Fruit fly (Drosophila melanogaster): ENCODE data around the gene CG15443.

The CG15443 gene

dm6 chr2L:4448582-4449016 is 14.6 kb downstream of the CG15443 start, which contains the start of gene MFS18 (continued):
- TF ChIP-seq luna (GFP tag; optimal IDR thresholded peaks at IDR 0.05): peak; percentile 73
- no peak for TF ChIP-seq CG17568 (GFP tag; optimal IDR thresholded peaks at IDR 0.05)
- TF ChIP-seq fd3F (GFP tag; optimal IDR thresholded peaks at IDR 0.05): peak; percentile 89
- TF ChIP-seq CG9797 (GFP tag; optimal IDR thresholded peaks at IDR 0.05): peak; percentile 64
- peak; percentile 97 for TF ChIP-seq Sox100B (GFP tag; optimal IDR thresholded peaks at IDR 0.05)
- peak; percentile 59 for TF ChIP-seq CG16813 (GFP tag; IDR thresholded peaks at IDR 0.05; ENCODE audit: partially characterized antibody)
- peak; percentile 95 for TF ChIP-seq CG13894 (tag; optimal IDR thresholded peaks at IDR 0.05)
- TF ChIP-seq MESR4 (GFP tag; optimal IDR thresholded peaks at IDR 0.05): peak; percentile 74
- peak; percentile 66 for TF ChIP-seq NC2α (GFP tag; optimal IDR thresholded peaks at IDR 0.05)
- peak; percentile 31 for TF ChIP-seq CG12236 (GFP tag; optimal IDR thresholded peaks at IDR 0.05)
- peak; percentile 34 for TF ChIP-seq CG17912 (GFP tag; optimal IDR thresholded peaks at IDR 0.05)
- TF ChIP-seq ssp (GFP tag; IDR thresholded peaks at IDR 0.05): peak; percentile 95
- TF ChIP-seq CG15514 (GFP tag; optimal IDR thresholded peaks at IDR 0.05): peak; percentile 94
- TF ChIP-seq Hand (GFP tag; optimal IDR thresholded peaks at IDR 0.05): peak; percentile 89
- TF ChIP-seq prd (optimal IDR thresholded peaks at IDR 0.05): no peak
- peak; percentile 100 for TF ChIP-seq prd (GFP tag; IDR thresholded peaks at IDR 0.05)
- TF ChIP-seq al (GFP tag; IDR thresholded peaks at IDR 0.05): peak; percentile 99
- peak; percentile 96 for TF ChIP-seq CoRest (tag; optimal IDR thresholded peaks at IDR 0.05)
- TF ChIP-seq CG10274 (GFP tag; optimal IDR thresholded peaks at IDR 0.05): peak; percentile 100
- TF ChIP-seq CG6813 (GFP tag; optimal IDR thresholded peaks at IDR 0.05): peak; percentile 98
- TF ChIP-seq sisA (GFP tag; IDR thresholded peaks at IDR 0.05): peak; percentile 99
- TF ChIP-seq CG12155 (GFP tag; optimal IDR thresholded peaks at IDR 0.05): peak; percentile 94
- peak; percentile 89 for TF ChIP-seq CG11723 (GFP tag; optimal IDR thresholded peaks at IDR 0.05)
- peak; percentile 62 for TF ChIP-seq Doc3 (GFP tag; IDR thresholded peaks at IDR 0.05; ENCODE audit: partially characterized antibody)
- peak; percentile 91 for TF ChIP-seq CG3065 (GFP tag; optimal IDR thresholded peaks at IDR 0.05)
- TF ChIP-seq ham (GFP tag; IDR thresholded peaks at IDR 0.05): peak; percentile 93
- no peak for TF ChIP-seq Hr39 (optimal IDR thresholded peaks at IDR 0.05)
- TF ChIP-seq z (GFP tag; IDR thresholded peaks at IDR 0.05): peak; percentile 77; the same call in 2 of the 3 replicates
- TF ChIP-seq jigr1 (GFP tag; IDR thresholded peaks at IDR 0.05): peak; percentile 98
- TF ChIP-seq CG10267 (tag; optimal IDR thresholded peaks at IDR 0.05): peak; percentile 98
- peak; percentile 99 for TF ChIP-seq otp (GFP tag; IDR thresholded peaks at IDR 0.05)
- peak; percentile 97 for TF ChIP-seq CG12071 (GFP tag; optimal IDR thresholded peaks at IDR 0.05)
- peak; percentile 93 for TF ChIP-seq CG2116 (GFP tag; optimal IDR thresholded peaks at IDR 0.05)
- TF ChIP-seq HHEX (GFP tag; optimal IDR thresholded peaks at IDR 0.05): peak; percentile 98
- peak; percentile 98 for TF ChIP-seq CG16779 (GFP tag; IDR thresholded peaks at IDR 0.05)
- peak; percentile 93 for TF ChIP-seq MTF-1 (GFP tag; optimal IDR thresholded peaks at IDR 0.05; ENCODE audit: borderline replicate concordance)
- peak; percentile 99 for TF ChIP-seq CG10654 (GFP tag; optimal IDR thresholded peaks at IDR 0.05)
- TF ChIP-seq Dad (GFP tag; optimal IDR thresholded peaks at IDR 0.05): peak; percentile 88
- peak; percentile 99 for TF ChIP-seq ind (GFP tag; optimal IDR thresholded peaks at IDR 0.05)
- peak; percentile 80 for TF ChIP-seq fu2 (GFP tag; optimal IDR thresholded peaks at IDR 0.05)
- TF ChIP-seq cato (GFP tag; optimal IDR thresholded peaks at IDR 0.05; ENCODE audit: borderline replicate concordance): peak; percentile 91
- TF ChIP-seq CG15073 (GFP tag; optimal IDR thresholded peaks at IDR 0.05): peak; percentile 80
- peak; percentile 94 for TF ChIP-seq CG8359 (GFP tag; optimal IDR thresholded peaks at IDR 0.05; ENCODE audit: borderline replicate concordance)
- TF ChIP-seq CG1602 (GFP tag; optimal IDR thresholded peaks at IDR 0.05): peak; percentile 97
- peak; percentile 85 for TF ChIP-seq CG13624 (GFP tag; optimal IDR thresholded peaks at IDR 0.05)
- TF ChIP-seq CG12391 (tag; optimal IDR thresholded peaks at IDR 0.05): peak; percentile 98
- peak; percentile 94 for TF ChIP-seq CG10462 (GFP tag; optimal IDR thresholded peaks at IDR 0.05)
- peak; percentile 99 for TF ChIP-seq jing (GFP tag; optimal IDR thresholded peaks at IDR 0.05)
- peak; percentile 97 for TF ChIP-seq CG7372 (GFP tag; IDR thresholded peaks at IDR 0.05)
- no peak for TF ChIP-seq h (optimal IDR thresholded peaks at IDR 0.05)
- peak; percentile 97 for TF ChIP-seq CG6683 (GFP tag; optimal IDR thresholded peaks at IDR 0.05)

Data from whole organism, embryonic.